Fruit fly (Drosophila melanogaster) whole organism, embryonic: ENCODE data around the gene sbr.
A peak's percentile ranks its signal among the peaks of the same experiment; 100 is the strongest.

Experiments
- ATbp ChIP-seq: fragments of 200-800 bp; sonication (Bioruptor generic); optimal IDR thresholded peaks from 2 replicates; lab custom pipeline; 2017; ENCODE audit warnings: missing biosample characterization, mild to moderate bottlenecking, missing genetic modification characterization, missing genetic modification reagents
- Atf6 ChIP-seq: fragments of 200-800 bp; sonication (Bioruptor generic); IDR thresholded peaks from 2 replicates; pipeline ENCODE4 v1.3.6; 2022; ENCODE audit warnings: missing biosample characterization, missing genetic modification characterization
- B-H1 ChIP-seq: fragments of 200-800 bp; sonication (Bioruptor generic); IDR thresholded peaks from 3 replicates; pipeline ENCODE4 v1.3.6; 2022; ENCODE audit warnings: missing biosample characterization, missing genetic modification characterization
- CG12391 ChIP-seq: fragments of 200-800 bp; sonication (Bioruptor generic); optimal IDR thresholded peaks from 3 replicates; lab custom pipeline; 2018; ENCODE audit warnings: missing biosample characterization, mild to moderate bottlenecking, missing genetic modification characterization, moderate library complexity
- CG14667 ChIP-seq: fragments of 200-800 bp; sonication (Bioruptor generic); IDR thresholded peaks from 2 replicates; pipeline ENCODE4 v1.3.6; 2022; ENCODE audit warnings: missing biosample characterization, missing genetic modification characterization
- CG15073 ChIP-seq: fragments of 200-800 bp; sonication (Bioruptor generic); optimal IDR thresholded peaks from 2 replicates; lab custom pipeline; 2016; ENCODE audit warnings: missing biosample characterization, missing genetic modification characterization
- CG16815 ChIP-seq: fragments of 200-800 bp; sonication (Bioruptor generic); optimal IDR thresholded peaks from 3 replicates; lab custom pipeline; 2017; ENCODE audit warnings: missing biosample characterization, mild to moderate bottlenecking, missing genetic modification characterization
- CG17186 ChIP-seq: fragments of 200-800 bp; sonication (Bioruptor generic); optimal IDR thresholded peaks from 3 replicates; lab custom pipeline; 2017; ENCODE audit warnings: missing biosample characterization, missing genetic modification reagents, missing genetic modification characterization
- CG17568 ChIP-seq: fragments of 200-800 bp; sonication (Bioruptor generic); optimal IDR thresholded peaks from 2 replicates; lab custom pipeline; 2018; ENCODE audit warnings: missing biosample characterization, mild to moderate bottlenecking, missing genetic modification characterization, moderate library complexity
- CG18599 ChIP-seq: fragments of 200-800 bp; sonication (Bioruptor generic); optimal IDR thresholded peaks from 3 replicates; lab custom pipeline; 2017; ENCODE audit warnings: missing biosample characterization, missing genetic modification characterization, mild to moderate bottlenecking, moderate library complexity, missing genetic modification reagents
- CG2889 ChIP-seq: fragments of 200-800 bp; sonication (Bioruptor generic); IDR thresholded peaks from 3 replicates; pipeline ENCODE4 v1.3.6; 2022; ENCODE audit warnings: missing biosample characterization, missing genetic modification characterization
- CG5245 ChIP-seq: fragments of 200-800 bp; sonication (Bioruptor generic); optimal IDR thresholded peaks from 3 replicates; lab custom pipeline; 2016; ENCODE audit warnings: missing biosample characterization, missing genetic modification characterization
- CG5953 ChIP-seq: fragments of 200-800 bp; sonication (Bioruptor generic); IDR thresholded peaks from 2 replicates; pipeline ENCODE4 v1.3.6; 2022; ENCODE audit warnings: missing biosample characterization, missing genetic modification characterization
- CG6854 ChIP-seq: fragments of 200-800 bp; sonication (Bioruptor generic); optimal IDR thresholded peaks from 3 replicates; lab custom pipeline; 2017; ENCODE audit warnings: missing biosample characterization, mild to moderate bottlenecking, missing genetic modification characterization
- CG7786 ChIP-seq: fragments of 200-800 bp; sonication (Bioruptor generic); optimal IDR thresholded peaks from 2 replicates; lab custom pipeline; 2016; ENCODE audit warnings: missing biosample characterization, missing genetic modification characterization
- CG8281 ChIP-seq: fragments of 200-800 bp; sonication (Bioruptor generic); optimal IDR thresholded peaks from 2 replicates; lab custom pipeline; 2018; ENCODE audit warnings: missing biosample characterization, mild to moderate bottlenecking, missing genetic modification characterization, moderate library complexity
- CG8765 ChIP-seq: fragments of 200-800 bp; sonication (Bioruptor generic); IDR thresholded peaks from 2 replicates; pipeline ENCODE4 v1.3.6; 2022; ENCODE audit warnings: missing biosample characterization, missing genetic modification characterization
- CG9215 ChIP-seq: fragments of 200-800 bp; sonication (Bioruptor generic); IDR thresholded peaks from 2 replicates; pipeline ENCODE4 v1.3.6; 2022; ENCODE audit warnings: missing biosample characterization, missing genetic modification characterization
- D19A ChIP-seq: fragments of 200-800 bp; optimal IDR thresholded peaks from 3 replicates; lab custom pipeline; 2019; ENCODE audit warnings: missing biosample characterization, mild to moderate bottlenecking, missing genetic modification characterization, moderate library complexity
- Drgx ChIP-seq: fragments of 200-800 bp; sonication (Bioruptor generic); IDR thresholded peaks from 2 replicates; pipeline ENCODE4 v1.3.6; 2022; ENCODE audit warnings: missing biosample characterization, missing genetic modification characterization
- H2.0 ChIP-seq: fragments of 200-800 bp; sonication (Bioruptor generic); IDR thresholded peaks from 2 replicates; pipeline ENCODE4 v1.3.6; 2022; ENCODE audit warnings: missing biosample characterization, missing genetic modification characterization
- HHEX ChIP-seq: fragments of 200-800 bp; sonication (Bioruptor generic); optimal IDR thresholded peaks from 3 replicates; lab custom pipeline; 2017; ENCODE audit warnings: missing biosample characterization, mild to moderate bottlenecking, missing genetic modification characterization, missing genetic modification reagents
- Hmx ChIP-seq: fragments of 200-800 bp; sonication (Bioruptor generic); optimal IDR thresholded peaks from 2 replicates; lab custom pipeline; 2016; ENCODE audit warnings: missing biosample characterization, missing genetic modification characterization
- Hr3 ChIP-seq: fragments of 200-800 bp; sonication (Bioruptor generic); optimal IDR thresholded peaks from 3 replicates; lab custom pipeline; 2016; ENCODE audit warnings: missing biosample characterization, missing genetic modification characterization
- Lhr ChIP-seq: fragments of 200-800 bp; sonication (Bioruptor generic); optimal IDR thresholded peaks from 3 replicates; lab custom pipeline; 2017; ENCODE audit warnings: mild to moderate bottlenecking, missing biosample characterization, missing genetic modification reagents, missing genetic modification characterization
- Med ChIP-seq: fragments of 200-800 bp; sonication (Bioruptor generic); peaks from one replicate; lab custom pipeline; 2016; ENCODE audit warnings: missing biosample characterization, missing genetic modification characterization, mild to moderate bottlenecking, inconsistent platforms, moderate library complexity
- Meics ChIP-seq: fragments of 200-800 bp; sonication (Bioruptor generic); optimal IDR thresholded peaks from 2 replicates; lab custom pipeline; 2017; ENCODE audit warnings: missing biosample characterization, mild to moderate bottlenecking, missing genetic modification characterization
- Mes4 ChIP-seq: fragments of 200-800 bp; sonication (Bioruptor generic); optimal IDR thresholded peaks from 2 replicates; lab custom pipeline; 2016; ENCODE audit warnings: missing biosample characterization, missing genetic modification characterization
- Optix ChIP-seq: fragments of 200-800 bp; sonication (Bioruptor generic); IDR thresholded peaks from 3 replicates; pipeline ENCODE4 v1.3.6; 2022; ENCODE audit warnings: missing biosample characterization, missing genetic modification characterization
- Spps ChIP-seq: fragments of 200-800 bp; sonication (Bioruptor generic); optimal IDR thresholded peaks from 2 replicates; lab custom pipeline; 2018; ENCODE audit warnings: missing biosample characterization, mild to moderate bottlenecking, missing genetic modification characterization
- Sry-δ ChIP-seq: fragments of 200-800 bp; sonication (Bioruptor generic); optimal IDR thresholded peaks from 2 replicates; lab custom pipeline; 2016; ENCODE audit warnings: missing biosample characterization, missing genetic modification characterization
- Xbp1 ChIP-seq: fragments of 200-800 bp; sonication (Bioruptor generic); optimal IDR thresholded peaks from 3 replicates; lab custom pipeline; 2016; ENCODE audit warnings: missing biosample characterization, mild to moderate bottlenecking, missing genetic modification characterization
- bowl ChIP-seq: fragments of 200-800 bp; sonication (Bioruptor generic); IDR thresholded peaks from 2 replicates; pipeline ENCODE4 v1.3.6; 2022; ENCODE audit warnings: missing biosample characterization, missing genetic modification characterization
- caup ChIP-seq: fragments of 200-800 bp; sonication (Bioruptor generic); optimal IDR thresholded peaks from 3 replicates; lab custom pipeline; 2017; ENCODE audit warnings: missing biosample characterization, mild to moderate bottlenecking, missing genetic modification characterization, moderate library complexity; ENCODE audit not compliant: severe bottlenecking
- chm ChIP-seq: fragments of 200-800 bp; sonication (Bioruptor generic); IDR thresholded peaks from 2 replicates; pipeline ENCODE4 v1.3.6; 2022; ENCODE audit warnings: missing biosample characterization, missing genetic modification characterization
- danr ChIP-seq: fragments of 200-800 bp; sonication (Bioruptor generic); IDR thresholded peaks from 2 replicates; pipeline ENCODE4 v1.3.6; 2022; ENCODE audit warnings: missing biosample characterization, missing genetic modification characterization
- hb ChIP-seq: fragments of 200-800 bp; sonication (Bioruptor generic); IDR thresholded peaks from 3 replicates; pipeline ENCODE4 v1.3.6; 2022; ENCODE audit warnings: missing biosample characterization, missing genetic modification characterization; ENCODE audit not compliant: partially characterized antibody
- ken ChIP-seq: fragments of 200-800 bp; sonication (Bioruptor generic); IDR thresholded peaks from 3 replicates; pipeline ENCODE4 v1.3.6; 2022; ENCODE audit warnings: missing biosample characterization, missing genetic modification characterization
- klu ChIP-seq: fragments of 200-800 bp; sonication (Bioruptor generic); IDR thresholded peaks from 2 replicates; pipeline ENCODE4 v1.3.6; 2022; ENCODE audit warnings: missing biosample characterization, missing genetic modification characterization
- odd ChIP-seq: fragments of 200-800 bp; sonication (Bioruptor generic); optimal IDR thresholded peaks from 2 replicates; lab custom pipeline; 2017; ENCODE audit warnings: missing biosample characterization, mild to moderate bottlenecking, missing genetic modification characterization
- org-1 ChIP-seq: fragments of 200-800 bp; sonication (Bioruptor generic); optimal IDR thresholded peaks from 2 replicates; lab custom pipeline; 2017; ENCODE audit warnings: missing biosample characterization, missing genetic modification characterization
- phol ChIP-seq: fragments of 200-800 bp; sonication (Bioruptor generic); optimal IDR thresholded peaks from 3 replicates; lab custom pipeline; 2018; ENCODE audit warnings: missing biosample characterization, mild to moderate bottlenecking, missing genetic modification characterization, moderate library complexity
- prd ChIP-seq, 3 experiments: fragments of >200 bp in 2 of 3; fragments of 200-800 bp in 1 of 3; sonication (Bioruptor generic) in 1 of 3; optimal IDR thresholded peaks in 2 of 3; IDR thresholded peaks in 1 of 3; 2 replicates in 2 of 3; 3 replicates in 1 of 3; pipeline versions ENCODE4 v1.3.6 to Lab custom; 2017 to 2022; ENCODE audit warnings: missing biosample characterization in 1 of 3, missing genetic modification characterization in 1 of 3
- sisA ChIP-seq: fragments of 200-800 bp; sonication (Bioruptor generic); IDR thresholded peaks from 2 replicates; pipeline ENCODE4 v1.3.6; 2022; ENCODE audit warnings: missing biosample characterization, missing genetic modification characterization
- slbo ChIP-seq: fragments of 200-800 bp; sonication (Bioruptor generic); IDR thresholded peaks from 2 replicates; pipeline ENCODE4 v1.3.6; 2022; ENCODE audit warnings: missing biosample characterization, missing genetic modification characterization
- sr ChIP-seq: fragments of 200-800 bp; sonication (Bioruptor generic); IDR thresholded peaks from 3 replicates; pipeline ENCODE4 v1.3.6; 2022; ENCODE audit warnings: missing biosample characterization, missing genetic modification characterization
- tio ChIP-seq: fragments of 200-800 bp; sonication (Bioruptor generic); optimal IDR thresholded peaks from 2 replicates; lab custom pipeline; 2017; ENCODE audit warnings: missing biosample characterization, missing genetic modification characterization, inconsistent platforms
- tna ChIP-seq: fragments of 200-800 bp; sonication (Bioruptor generic); IDR thresholded peaks from 2 replicates; pipeline ENCODE4 v1.3.6; 2022; ENCODE audit warnings: missing biosample characterization, missing genetic modification characterization; ENCODE audit not compliant: partially characterized antibody
- twi ChIP-seq: fragments of 200-800 bp; optimal IDR thresholded peaks from 2 replicates; lab custom pipeline; 2019; ENCODE audit warnings: missing biosample characterization, mild to moderate bottlenecking, missing genetic modification characterization, moderate library complexity
- unpg ChIP-seq: fragments of 200-800 bp; sonication (Bioruptor generic); optimal IDR thresholded peaks from 3 replicates; lab custom pipeline; 2018; ENCODE audit warnings: missing biosample characterization, mild to moderate bottlenecking, missing genetic modification characterization, moderate library complexity
- zen2 ChIP-seq: fragments of 200-800 bp; sonication (Bioruptor generic); IDR thresholded peaks from 3 replicates; pipeline ENCODE4 v1.3.6; 2022; ENCODE audit warnings: missing biosample characterization, missing genetic modification characterization; ENCODE audit not compliant: partially characterized antibody

The sbr gene

DNA sequence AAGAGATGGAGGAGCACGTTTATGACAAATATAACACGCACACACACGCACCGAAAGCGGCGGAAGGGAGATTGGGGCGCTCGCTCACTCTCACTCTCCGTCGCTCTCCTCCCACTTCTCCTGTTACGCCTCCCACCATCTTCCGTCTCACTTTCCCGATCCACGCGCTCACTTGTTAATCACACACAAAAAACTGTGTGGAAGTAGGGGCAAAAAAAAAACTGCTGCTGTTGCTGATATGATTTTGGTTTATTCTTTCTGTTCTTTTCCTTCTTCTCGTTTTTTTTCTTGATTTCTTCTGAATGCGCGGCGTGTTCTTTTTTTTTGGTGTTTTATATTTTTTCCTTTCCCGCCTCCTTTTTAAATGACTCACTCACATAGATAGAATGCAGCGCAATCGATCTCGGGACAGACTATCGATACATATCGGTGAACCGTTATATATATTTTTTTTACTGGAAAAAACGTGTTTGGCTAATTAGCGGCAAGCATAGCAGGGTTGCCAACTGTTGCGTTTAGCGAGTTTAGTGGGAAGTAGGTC, 41.2 kb downstream of the sbr start (continued):
- TF ChIP-seq D19A (tag; lab: Kevin White, UChicago) (no peak), CG18599 (GFP tag; lab: Kevin White, UChicago) (peak; percentile 30), H2.0 (no peak), CG5953 (GFP tag; lab: Robert Waterston, UW) (no peak), danr (GFP tag; lab: Robert Waterston, UW) (no peak), CG2889 (GFP tag; lab: Robert Waterston, UW) (no peak), ATbp (GFP tag; lab: Kevin White, UChicago) (no peak), zen2 (GFP tag; lab: Robert Waterston, UW) (no peak), Mes4 (no peak), slbo (GFP tag; lab: Robert Waterston, UW) (no peak), B-H1 (no peak), CG12391 (tag; lab: Kevin White, UChicago) (peak; percentile 15), sisA (GFP tag; lab: Robert Waterston, UW) (no peak), Hr3 (GFP tag; lab: Kevin White, UChicago) (no peak), caup (GFP tag; lab: Kevin White, UChicago) (peak; percentile 5), CG15073 (GFP tag; lab: Kevin White, UChicago) (no peak), unpg (GFP tag; lab: Kevin White, UChicago) (no peak), Hmx (GFP tag; lab: Kevin White, UChicago) (no peak), Lhr (no peak), klu (GFP tag; lab: Robert Waterston, UW) (no peak), twi (tag; lab: Kevin White, UChicago) (no peak), Xbp1 (no peak), tna (no peak), hb (GFP tag; lab: Robert Waterston, UW) (no peak), phol (tag; lab: Kevin White, UChicago) (no peak), Atf6 (GFP tag; lab: Robert Waterston, UW) (no peak), ken (GFP tag; lab: Robert Waterston, UW) (no peak), prd (optimal IDR thresholded peaks at IDR 0.05; lab: Kevin White, UChicago) (no peak), prd (GFP tag; IDR thresholded peaks at IDR 0.05; lab: Robert Waterston, UW) (no peak), CG16815 (no peak), sr (peak; percentile 85), bowl (GFP tag; lab: Robert Waterston, UW) (no peak), Optix (GFP tag; lab: Robert Waterston, UW) (no peak), CG17186 (no peak), tio (no peak), CG9215 (GFP tag; lab: Robert Waterston, UW) (no peak), CG7786 (GFP tag; lab: Kevin White, UChicago) (no peak), HHEX (GFP tag; lab: Kevin White, UChicago) (no peak), CG17568 (GFP tag; lab: Kevin White, UChicago) (no peak), CG14667 (no peak), Spps (tag; lab: Kevin White, UChicago) (no peak), Drgx (GFP tag; lab: Robert Waterston, UW) (peak; percentile 80), org-1 (GFP tag; lab: Kevin White, UChicago) (no peak), CG5245 (no peak), CG6854 (GFP tag; lab: Kevin White, UChicago) (no peak), CG8281 (no peak), odd (GFP tag; lab: Kevin White, UChicago) (no peak), CG8765 (GFP tag; lab: Robert Waterston, UW) (no peak), chm (GFP tag; lab: Robert Waterston, UW) (no peak; the same call in 1 of the 2 replicates), Meics (GFP tag; lab: Kevin White, UChicago) (no peak), Med (peak; percentile 37), Sry-δ (peak; percentile 41)
